Fruit fly (Drosophila melanogaster) whole organism, embryonic: ENCODE data around the gene TBC1D16.

Experiments
- CG10147 ChIP-seq: fragments of 200-800 bp; sonication (Bioruptor generic); optimal IDR thresholded peaks from 2 replicates; lab custom pipeline; 2019; ENCODE audit warnings: missing biosample characterization, mild to moderate bottlenecking, missing genetic modification characterization, moderate library complexity
- CG10209 ChIP-seq: fragments of 200-800 bp; sonication (Bioruptor generic); optimal IDR thresholded peaks from 3 replicates; lab custom pipeline; 2017; ENCODE audit warnings: missing biosample characterization, mild to moderate bottlenecking, missing genetic modification characterization, missing genetic modification reagents
- CG10321 ChIP-seq: fragments of 200-800 bp; sonication (Bioruptor generic); IDR thresholded peaks from 2 replicates; pipeline ENCODE4 v1.3.6; 2022; ENCODE audit warnings: missing biosample characterization, missing genetic modification characterization
- CG17912 ChIP-seq: fragments of 200-800 bp; sonication (Bioruptor generic); optimal IDR thresholded peaks from 2 replicates; lab custom pipeline; 2018; ENCODE audit warnings: missing biosample characterization, mild to moderate bottlenecking, missing genetic modification characterization
- bab2 ChIP-seq: fragments of 200-800 bp; sonication (Bioruptor generic); optimal IDR thresholded peaks from 2 replicates; lab custom pipeline; 2016; ENCODE audit warnings: missing biosample characterization, missing genetic modification characterization
- crc ChIP-seq: fragments of 200-800 bp; sonication (Bioruptor generic); optimal IDR thresholded peaks from 2 replicates; lab custom pipeline; 2016; ENCODE audit warnings: missing biosample characterization, missing genetic modification characterization
- dati ChIP-seq: fragments of 200-800 bp; sonication (Bioruptor generic); IDR thresholded peaks from 2 replicates; pipeline ENCODE4 v1.3.6; 2022; ENCODE audit warnings: missing biosample characterization, missing genetic modification characterization
- fd96Cb ChIP-seq: fragments of 200-800 bp; sonication (Bioruptor generic); optimal IDR thresholded peaks from 2 replicates; lab custom pipeline; 2018; ENCODE audit warnings: missing biosample characterization, mild to moderate bottlenecking, missing genetic modification characterization, moderate library complexity
- wek ChIP-seq: fragments of 200-800 bp; sonication (Bioruptor generic); optimal IDR thresholded peaks from 3 replicates; lab custom pipeline; 2018; ENCODE audit warnings: missing biosample characterization, mild to moderate bottlenecking, missing genetic modification characterization, moderate library complexity

DNA sequence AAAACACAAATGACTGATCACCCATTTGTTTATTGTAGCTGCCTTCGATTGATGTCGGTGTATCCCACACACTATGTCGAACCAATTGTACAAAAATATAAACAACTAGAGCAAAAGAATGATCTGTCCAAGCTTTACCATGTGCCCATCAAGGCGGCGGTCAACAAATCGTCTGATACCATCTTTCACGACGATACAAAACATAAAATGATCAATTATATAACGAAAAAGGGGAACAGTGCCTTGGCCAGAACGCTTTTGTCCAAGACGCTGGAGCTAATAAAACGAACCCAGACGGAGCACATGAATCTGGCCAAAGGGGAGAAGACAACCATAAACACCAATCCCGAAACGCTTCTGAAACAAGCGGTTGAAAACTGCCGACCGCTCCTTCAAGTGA lies 48.6 kb downstream of the TBC1D16 start:
- no peak for TF ChIP-seq dati (GFP tag; lab: Robert Waterston, UW)
- no peak for TF ChIP-seq CG17912 (GFP tag; lab: Kevin White, UChicago)
- no peak for TF ChIP-seq CG10147 (GFP tag; lab: Kevin White, UChicago)
- TF ChIP-seq CG10321 = no peak
- TF ChIP-seq fd96Cb (tag; lab: Kevin White, UChicago) = no peak
- TF ChIP-seq wek (GFP tag; lab: Kevin White, UChicago) = no peak
- no peak for TF ChIP-seq bab2
- no peak for TF ChIP-seq crc (GFP tag; lab: Kevin White, UChicago)
- TF ChIP-seq CG10209 (GFP tag; lab: Kevin White, UChicago) = no peak
